Fruit fly (Drosophila melanogaster): ENCODE results near the gene CG42367.

CG42367 gene

DNA sequence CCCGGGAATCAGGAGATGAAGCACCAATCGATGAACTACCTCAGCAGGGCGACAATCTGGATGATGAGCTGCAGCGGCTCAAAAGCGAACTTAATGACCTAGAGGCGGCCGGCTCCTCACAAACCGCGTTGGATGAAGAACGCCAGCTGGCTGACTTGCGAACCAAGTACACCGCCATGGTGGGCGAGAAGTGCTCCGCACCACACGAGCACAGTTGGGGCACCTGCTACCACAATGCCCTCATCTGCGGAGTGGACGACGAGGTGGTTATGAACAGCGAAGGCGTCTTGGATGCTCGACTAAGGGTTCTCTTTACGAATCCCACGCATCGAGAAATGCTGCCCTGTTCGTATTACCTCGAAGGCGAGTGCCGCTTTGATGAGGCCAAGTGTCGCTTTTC, 24.3 kb downstream of the CG42367 start:
- no peak for TF ChIP-seq cnc (optimal IDR thresholded peaks at IDR 0.05)
- no peak for TF ChIP-seq CG11617 (GFP tag; optimal IDR thresholded peaks at IDR 0.05)
- no peak for TF ChIP-seq pad (GFP tag; optimal IDR thresholded peaks at IDR 0.05)
- TF ChIP-seq Clk (GFP tag; optimal IDR thresholded peaks at IDR 0.05): no peak
- no peak for TF ChIP-seq Hr96 (GFP tag; optimal IDR thresholded peaks at IDR 0.05)
- TF ChIP-seq ovo (GFP tag; optimal IDR thresholded peaks at IDR 0.05): no peak
- TF ChIP-seq CG1620 (GFP tag; optimal IDR thresholded peaks at IDR 0.05): no peak
- no peak for TF ChIP-seq cic (GFP tag; optimal IDR thresholded peaks at IDR 0.05)
- TF ChIP-seq Mnt (GFP tag; optimal IDR thresholded peaks at IDR 0.05): no peak
- no peak for TF ChIP-seq CG7045 (GFP tag; optimal IDR thresholded peaks at IDR 0.05)
- TF ChIP-seq tj (GFP tag; optimal IDR thresholded peaks at IDR 0.05): no peak
- TF ChIP-seq toe (GFP tag; optimal IDR thresholded peaks at IDR 0.05): no peak
- no peak for TF ChIP-seq CG7101 (tag; optimal IDR thresholded peaks at IDR 0.05)

DNA sequence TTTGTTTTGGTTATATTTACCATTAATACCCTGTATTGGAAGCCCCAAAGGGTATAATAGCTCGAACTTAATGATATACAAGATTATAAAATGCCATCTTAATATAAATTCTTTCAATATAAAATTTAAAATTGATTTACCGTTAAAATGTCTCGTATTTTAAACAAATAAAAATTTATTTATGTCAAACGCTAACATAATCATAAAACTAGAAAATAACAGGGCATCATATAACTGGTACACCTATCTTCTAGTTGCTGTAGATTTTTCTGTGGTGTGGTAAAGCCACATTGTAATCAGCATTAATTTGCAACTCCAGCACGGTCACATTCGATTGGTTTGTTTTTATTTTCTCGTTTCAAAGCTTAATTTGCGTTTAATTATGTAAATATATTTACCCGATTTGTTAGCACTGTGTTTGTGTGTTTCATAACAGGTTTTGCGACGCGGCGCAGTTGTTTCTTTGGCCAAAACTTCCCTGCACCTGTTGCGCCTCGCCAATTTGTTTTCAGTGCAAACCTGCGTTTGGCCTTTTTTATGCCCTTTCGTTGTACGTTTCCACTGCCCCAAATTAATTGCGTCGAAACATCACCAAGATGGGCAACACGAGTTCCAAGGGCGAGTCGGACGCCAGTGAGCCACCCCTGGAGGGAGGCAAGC, 26.7 kb downstream of the CG42367 start, which contains the start of the genes CG4658 and CG5846:
Gene CG4658 (plus strand): TSS at position 140 of the 660 bp plus-strand sequence.
Gene CG5846 (minus strand): TSS at position 245 of the 660 bp plus-strand sequence.
- no peak for TF ChIP-seq toe (GFP tag; optimal IDR thresholded peaks at IDR 0.05)
- TF ChIP-seq tj (GFP tag; optimal IDR thresholded peaks at IDR 0.05): peak; percentile 68
- TF ChIP-seq Clk (GFP tag; optimal IDR thresholded peaks at IDR 0.05): peak; percentile 45
- peak; percentile 74 for TF ChIP-seq Mnt (GFP tag; optimal IDR thresholded peaks at IDR 0.05)
- peak; percentile 65 for TF ChIP-seq ovo (GFP tag; optimal IDR thresholded peaks at IDR 0.05)
- TF ChIP-seq CG7101 (tag; optimal IDR thresholded peaks at IDR 0.05): peak; percentile 95
- peak; percentile 51 for TF ChIP-seq cic (GFP tag; optimal IDR thresholded peaks at IDR 0.05)
- TF ChIP-seq Hr96 (GFP tag; optimal IDR thresholded peaks at IDR 0.05): no peak
- TF ChIP-seq Crg-1 (GFP tag; optimal IDR thresholded peaks at IDR 0.05): peak; percentile 73
- peak; percentile 96 for TF ChIP-seq bab1 (GFP tag; optimal IDR thresholded peaks at IDR 0.05)
- TF ChIP-seq CG12768 (GFP tag; optimal IDR thresholded peaks at IDR 0.05): peak; percentile 85
- TF ChIP-seq CG33017 (tag; optimal IDR thresholded peaks at IDR 0.05): peak; percentile 93
- TF ChIP-seq CG1620 (GFP tag; optimal IDR thresholded peaks at IDR 0.05): peak; percentile 83
- no peak for TF ChIP-seq kay (GFP tag; ENCODE audit: borderline replicate concordance)
- TF ChIP-seq CG5204 (GFP tag; optimal IDR thresholded peaks at IDR 0.05): no peak
- no peak for TF ChIP-seq cnc (optimal IDR thresholded peaks at IDR 0.05)
- TF ChIP-seq CG7045 (GFP tag; optimal IDR thresholded peaks at IDR 0.05): peak; percentile 84
- peak; percentile 64 for TF ChIP-seq pad (GFP tag; optimal IDR thresholded peaks at IDR 0.05)
- peak; percentile 92 for TF ChIP-seq CG11617 (GFP tag; optimal IDR thresholded peaks at IDR 0.05)
- TF ChIP-seq CG14711 (tag; optimal IDR thresholded peaks at IDR 0.05): peak; percentile 94

DNA sequence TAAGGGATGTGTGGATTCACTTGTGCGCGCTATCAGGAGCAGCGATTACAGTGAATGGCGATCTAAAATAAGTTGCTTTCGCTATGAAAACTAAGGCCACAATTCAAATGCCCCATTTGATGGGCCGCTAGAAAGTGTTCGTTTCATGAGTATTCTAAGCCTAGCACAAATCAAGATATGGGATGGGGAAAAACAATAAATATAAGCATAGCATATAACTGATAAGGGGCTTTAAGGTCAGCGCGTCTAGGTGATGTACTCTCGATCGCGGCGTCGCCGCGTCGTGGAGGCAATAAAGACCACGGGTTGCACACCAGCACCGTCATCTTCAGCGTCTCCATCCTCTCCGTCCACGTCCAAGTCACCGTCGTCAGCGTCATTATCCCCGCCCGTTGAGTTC, 30.4 kb downstream of the CG42367 start:
- TF ChIP-seq CG14711 (tag; optimal IDR thresholded peaks at IDR 0.05): no peak
- no peak for TF ChIP-seq kay (GFP tag; ENCODE audit: borderline replicate concordance)
- TF ChIP-seq cic (GFP tag; optimal IDR thresholded peaks at IDR 0.05): no peak
- no peak for TF ChIP-seq pad (GFP tag; optimal IDR thresholded peaks at IDR 0.05)
- no peak for TF ChIP-seq Clk (GFP tag; optimal IDR thresholded peaks at IDR 0.05)
- TF ChIP-seq CG5204 (GFP tag; optimal IDR thresholded peaks at IDR 0.05): no peak
- no peak for TF ChIP-seq Hr96 (GFP tag; optimal IDR thresholded peaks at IDR 0.05)
- no peak for TF ChIP-seq Crg-1 (GFP tag; optimal IDR thresholded peaks at IDR 0.05)
- no peak for TF ChIP-seq CG7045 (GFP tag; optimal IDR thresholded peaks at IDR 0.05)
- TF ChIP-seq CG7101 (tag; optimal IDR thresholded peaks at IDR 0.05): no peak

DNA sequence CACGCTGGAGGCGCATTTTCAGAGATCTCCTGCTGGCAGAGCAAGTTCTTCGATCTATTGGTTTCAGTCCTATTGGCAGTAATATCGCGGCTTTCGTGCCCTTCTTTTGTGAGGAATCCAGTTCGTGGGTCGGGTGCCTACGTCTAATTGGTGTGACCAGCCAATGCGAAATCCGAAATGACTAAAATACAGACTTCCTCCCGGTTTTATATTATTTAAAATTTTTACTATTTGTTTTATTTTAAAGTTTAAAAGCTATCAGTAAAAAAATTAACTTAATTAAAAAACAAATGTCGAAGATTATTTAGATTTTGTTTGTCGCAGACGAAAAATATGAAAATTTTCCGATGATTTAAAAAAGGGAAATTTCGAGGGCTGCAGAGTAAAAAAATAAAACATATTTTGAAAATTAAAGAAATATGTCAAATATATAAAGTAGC, 33.2 kb downstream of the CG42367 start, which contains the start of gene CG5850:
Gene CG5850 (minus strand): TSS at position 347 of the 440 bp plus-strand sequence.
- TF ChIP-seq Crg-1 (GFP tag; optimal IDR thresholded peaks at IDR 0.05): no peak
- TF ChIP-seq kay (GFP tag; ENCODE audit: borderline replicate concordance): no peak
- TF ChIP-seq Clk (GFP tag; optimal IDR thresholded peaks at IDR 0.05): no peak
- no peak for TF ChIP-seq CG12768 (GFP tag; optimal IDR thresholded peaks at IDR 0.05)
- TF ChIP-seq CG7045 (GFP tag; optimal IDR thresholded peaks at IDR 0.05): no peak
- no peak for TF ChIP-seq CG1620 (GFP tag; optimal IDR thresholded peaks at IDR 0.05)
- peak; percentile 16 for TF ChIP-seq CG14711 (tag; optimal IDR thresholded peaks at IDR 0.05)
- TF ChIP-seq toe (GFP tag; optimal IDR thresholded peaks at IDR 0.05): no peak
- peak; percentile 47 for TF ChIP-seq CG7101 (tag; optimal IDR thresholded peaks at IDR 0.05)
- no peak for TF ChIP-seq CG33017 (tag; optimal IDR thresholded peaks at IDR 0.05)
- TF ChIP-seq tj (GFP tag; optimal IDR thresholded peaks at IDR 0.05): no peak
- TF ChIP-seq cic (GFP tag; optimal IDR thresholded peaks at IDR 0.05): no peak
- TF ChIP-seq CG5204 (GFP tag; optimal IDR thresholded peaks at IDR 0.05): no peak
- TF ChIP-seq ovo (GFP tag; optimal IDR thresholded peaks at IDR 0.05): no peak
- TF ChIP-seq bab1 (GFP tag; optimal IDR thresholded peaks at IDR 0.05): peak; percentile 71
- TF ChIP-seq pad (GFP tag; optimal IDR thresholded peaks at IDR 0.05): no peak
- peak; percentile 15 for TF ChIP-seq Mnt (GFP tag; optimal IDR thresholded peaks at IDR 0.05)
- TF ChIP-seq CG11617 (GFP tag; optimal IDR thresholded peaks at IDR 0.05): peak; percentile 22

DNA sequence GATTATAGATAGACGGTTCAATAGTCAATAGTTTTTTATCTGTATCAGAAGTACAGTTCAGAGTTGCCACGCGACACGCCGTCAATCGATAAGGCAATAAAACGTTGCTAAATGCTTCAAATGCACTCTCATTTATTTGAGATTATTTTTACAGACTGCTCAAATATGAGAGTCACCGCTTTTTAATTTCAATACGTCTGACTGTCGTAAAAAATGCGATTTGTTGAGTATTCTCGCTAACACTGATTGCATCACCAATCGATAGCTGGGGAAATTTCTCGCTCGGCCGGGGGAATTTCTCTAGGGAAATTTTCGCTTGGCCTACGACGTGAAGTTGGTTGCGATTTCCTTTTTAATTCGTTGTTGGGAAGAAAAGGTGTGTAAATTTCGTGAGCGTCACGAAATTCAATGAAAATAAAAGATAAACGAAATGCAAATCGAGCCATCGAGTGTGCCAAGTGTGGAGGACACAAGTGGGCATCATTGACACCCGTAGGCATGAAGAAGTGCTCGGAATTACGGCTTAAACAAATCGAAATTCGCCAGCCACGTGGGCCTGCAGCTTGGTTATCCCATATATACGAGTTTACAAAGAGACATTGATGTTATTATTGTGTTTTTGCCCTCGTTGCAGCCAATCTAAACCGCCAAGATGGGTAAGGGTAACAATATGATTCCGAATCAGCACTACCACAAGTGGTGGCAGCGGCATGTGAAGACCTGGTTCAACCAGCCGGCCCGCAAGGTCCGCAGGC, 36.8 kb downstream of the CG42367 start, which contains the start of the genes Dref and RpL13:
Gene Dref (minus strand): TSS at position 247 of the 755 bp plus-strand sequence.
Gene RpL13 (plus strand): TSS at position 331 of the 755 bp plus-strand sequence.
- peak; percentile 76 for TF ChIP-seq Clk (GFP tag; optimal IDR thresholded peaks at IDR 0.05)
- peak; percentile 96 for TF ChIP-seq Mnt (GFP tag; optimal IDR thresholded peaks at IDR 0.05)
- peak; percentile 96 for TF ChIP-seq Hr96 (GFP tag; optimal IDR thresholded peaks at IDR 0.05)
- TF ChIP-seq CG5204 (GFP tag; optimal IDR thresholded peaks at IDR 0.05): no peak
- peak; percentile 99 for TF ChIP-seq CG14711 (tag; optimal IDR thresholded peaks at IDR 0.05)
- TF ChIP-seq CG7045 (GFP tag; optimal IDR thresholded peaks at IDR 0.05): peak; percentile 93
- TF ChIP-seq CG12768 (GFP tag; optimal IDR thresholded peaks at IDR 0.05): peak; percentile 94
- peak; percentile 92 for TF ChIP-seq toe (GFP tag; optimal IDR thresholded peaks at IDR 0.05)
- no peak for TF ChIP-seq kay (GFP tag; ENCODE audit: borderline replicate concordance)
- TF ChIP-seq cnc (optimal IDR thresholded peaks at IDR 0.05): no peak
- TF ChIP-seq tj (GFP tag; optimal IDR thresholded peaks at IDR 0.05): peak; percentile 79
- TF ChIP-seq CG1620 (GFP tag; optimal IDR thresholded peaks at IDR 0.05): peak; percentile 84
- peak; percentile 80 for TF ChIP-seq cic (GFP tag; optimal IDR thresholded peaks at IDR 0.05)
- peak; percentile 95 for TF ChIP-seq CG7101 (tag; optimal IDR thresholded peaks at IDR 0.05)
- TF ChIP-seq CG33017 (tag; optimal IDR thresholded peaks at IDR 0.05): peak; percentile 91
- peak; percentile 89 for TF ChIP-seq Crg-1 (GFP tag; optimal IDR thresholded peaks at IDR 0.05)
- TF ChIP-seq pad (GFP tag; optimal IDR thresholded peaks at IDR 0.05): peak; percentile 82
- peak; percentile 94 for TF ChIP-seq bab1 (GFP tag; optimal IDR thresholded peaks at IDR 0.05)
- peak; percentile 92 for TF ChIP-seq ovo (GFP tag; optimal IDR thresholded peaks at IDR 0.05)
- TF ChIP-seq CG11617 (GFP tag; optimal IDR thresholded peaks at IDR 0.05): peak; percentile 97

Measured in whole organism, adult.